Worm (Caenorhabditis elegans) whole organism, L4 larva: ENCODE measurements around the gene R10E4.1.
A peak's percentile ranks its signal among the peaks of the same experiment; 100 is the strongest.

Experiments used
- F10B5.3 ChIP-seq: sonication (generic microtip); optimal IDR thresholded peaks from 2 replicates; lab custom pipeline; 2016; ENCODE audit warnings: mild to moderate bottlenecking, missing genetic modification characterization, missing compliant biosample characterization
- F49E8.2 ChIP-seq: sonication (generic microtip); optimal IDR thresholded peaks from 2 replicates; lab custom pipeline; 2016; ENCODE audit warnings: missing compliant biosample characterization, mild to moderate bottlenecking, missing genetic modification characterization, borderline replicate concordance
- egl-27 ChIP-seq: sonication (generic microtip); optimal IDR thresholded peaks from 3 replicates; lab custom pipeline; 2017; ENCODE audit warnings: missing biosample characterization, missing genetic modification reagents, missing genetic modification characterization
- egl-43 ChIP-seq: fragments of 200-800 bp; sonication (Bioruptor generic); IDR thresholded peaks from 2 replicates; pipeline ENCODE4 v1.3.6; 2022; ENCODE audit warnings: missing genetic modification reagents, missing genetic modification characterization, missing compliant biosample characterization
- hlh-30 ChIP-seq: sonication (generic microtip); optimal IDR thresholded peaks from 2 replicates; lab custom pipeline; 2017; ENCODE audit warnings: antibody characterized with exemption, mild to moderate bottlenecking, missing genetic modification characterization, missing compliant biosample characterization; ENCODE audit not compliant: insufficient read depth
- lin-1 ChIP-seq: fragments of 200-800 bp; sonication (Bioruptor generic); IDR thresholded peaks from 2 replicates; pipeline ENCODE4 v1.3.6; 2022; ENCODE audit warnings: missing genetic modification reagents, missing genetic modification characterization, missing compliant biosample characterization
- mes-2 ChIP-seq: sonication (generic microtip); optimal IDR thresholded peaks from 2 replicates; lab custom pipeline; 2016; ENCODE audit warnings: missing genotype, mild to moderate bottlenecking, missing genetic modification characterization, missing compliant biosample characterization; ENCODE audit not compliant: poor library complexity, severe bottlenecking
- nhr-28 ChIP-seq: fragments of 150-350 bp; optimal IDR thresholded peaks from 2 replicates; lab custom pipeline; 2014; ENCODE audit warnings: missing biosample characterization, missing genetic modification characterization
- nhr-48 ChIP-seq: sonication (generic microtip); optimal IDR thresholded peaks from 2 replicates; lab custom pipeline; 2016; ENCODE audit warnings: mild to moderate bottlenecking, missing genetic modification characterization, missing compliant biosample characterization
- snpc-4 ChIP-seq: fragments of 150-350 bp; optimal IDR thresholded peaks from 2 replicates; lab custom pipeline; 2014; ENCODE audit warnings: missing biosample characterization, missing genetic modification characterization

- TF ChIP-seq mes-2 (tag; lab: Kevin White, UChicago) (peak; percentile 30), nhr-28 (peak; percentile 61), snpc-4 (tag; lab: Kevin White, UChicago) (no peak), egl-43 (GFP tag; lab: Robert Waterston, UW) (no peak), nhr-48 (tag; lab: Kevin White, UChicago) (peak; percentile 64), egl-27 (tag; lab: Kevin White, UChicago) (no peak), F49E8.2 (no peak), lin-1 (GFP tag; lab: Robert Waterston, UW) (no peak), hlh-30 (tag; lab: Kevin White, UChicago) (peak; percentile 26), F10B5.3 (tag; lab: Kevin White, UChicago) (no peak)
Observed at ce11 chrIII:4236178-4236577, 33.4 kb upstream of the R10E4.1 start.
